Worm (Caenorhabditis elegans) whole organism, early embryonic: Measurements from ENCODE around the gene F47B10.5.

ENCODE experiments used
- B0310.2 ChIP-seq: sonication (generic microtip); optimal IDR thresholded peaks from 2 replicates; lab custom pipeline; 2016; ENCODE audit warnings: mild to moderate bottlenecking, missing genetic modification characterization, missing compliant biosample characterization
- F13C5.2 ChIP-seq: sonication (generic microtip); optimal IDR thresholded peaks from 2 replicates; lab custom pipeline; 2017; ENCODE audit warnings: mild to moderate bottlenecking, missing genetic modification characterization, inconsistent platforms, missing compliant biosample characterization
- aly-1 ChIP-seq: sonication (generic microtip); optimal IDR thresholded peaks from 2 replicates; lab custom pipeline; 2016; ENCODE audit warnings: missing genetic modification characterization, missing compliant biosample characterization
- ama-1 ChIP-seq: fragments of 150-350 bp; optimal IDR thresholded peaks from 2 replicates; lab custom pipeline; 2014
- ceh-13 ChIP-seq: fragments of 200-800 bp; sonication (Bioruptor generic); optimal IDR thresholded peaks from 2 replicates; lab custom pipeline; 2018; ENCODE audit warnings: mild to moderate bottlenecking, missing genetic modification characterization, missing compliant biosample characterization
- ets-7 ChIP-seq: sonication (generic microtip); optimal IDR thresholded peaks from 2 replicates; lab custom pipeline; 2016; ENCODE audit warnings: missing genotype, missing genetic modification characterization, missing compliant biosample characterization
- flt-1 ChIP-seq: fragments of 200-800 bp; sonication (Bioruptor generic); IDR thresholded peaks from 2 replicates; pipeline ENCODE4 v1.3.6; 2022; ENCODE audit warnings: missing genetic modification characterization, missing compliant biosample characterization
- hmbx-1 ChIP-seq: sonication (generic microtip); optimal IDR thresholded peaks from 2 replicates; lab custom pipeline; 2016; ENCODE audit warnings: mild to moderate bottlenecking, missing genetic modification characterization, missing compliant biosample characterization
- hmg-4 ChIP-seq: fragments of 200-800 bp; sonication (Bioruptor generic); optimal IDR thresholded peaks from 2 replicates; lab custom pipeline; 2018; ENCODE audit warnings: mild to moderate bottlenecking, missing genetic modification characterization, missing compliant biosample characterization
- pes-1 ChIP-seq: fragments of 200-800 bp; sonication (Bioruptor generic); IDR thresholded peaks from 2 replicates; pipeline ENCODE4 v1.3.6; 2022; ENCODE audit warnings: missing genetic modification reagents, missing genetic modification characterization, missing compliant biosample characterization
- scrt-1 ChIP-seq: fragments of 200-800 bp; sonication (Bioruptor generic); IDR thresholded peaks from 2 replicates; pipeline ENCODE4 v1.3.6; 2022; ENCODE audit warnings: missing genetic modification characterization, missing compliant biosample characterization
- sea-1 ChIP-seq: fragments of 200-800 bp; sonication (Bioruptor generic); conservative IDR thresholded peaks from 2 replicates; pipeline ENCODE4 v1.3.6; 2022; ENCODE audit warnings: missing genetic modification characterization, missing compliant biosample characterization
- tbx-11 ChIP-seq: fragments of 200-800 bp; sonication (Bioruptor generic); IDR thresholded peaks from 2 replicates; pipeline ENCODE4 v1.3.6; 2022; ENCODE audit warnings: missing genetic modification characterization, missing compliant biosample characterization
- tra-4 ChIP-seq: sonication (generic microtip); optimal IDR thresholded peaks from 2 replicates; lab custom pipeline; 2017; ENCODE audit warnings: missing genetic modification characterization, missing compliant biosample characterization

ce11 chrX:10877138-10877743 lies 13.1 kb downstream of the F47B10.5 start, which contains the start of gene pgp-6:
- TF ChIP-seq tbx-11 (GFP tag; lab: Robert Waterston, UW): no peak
- TF ChIP-seq ama-1 (lab: Kevin White, UChicago): no peak
- TF ChIP-seq tra-4 (tag; lab: Kevin White, UChicago): no peak
- no peak for TF ChIP-seq B0310.2 (tag; lab: Kevin White, UChicago)
- no peak for TF ChIP-seq hmbx-1
- TF ChIP-seq F13C5.2: no peak
- TF ChIP-seq aly-1 (tag; lab: Kevin White, UChicago): no peak
- no peak for TF ChIP-seq flt-1 (GFP tag; lab: Robert Waterston, UW)
- TF ChIP-seq ceh-13 (GFP tag; lab: Kevin White, UChicago): no peak
- TF ChIP-seq sea-1: no peak
- TF ChIP-seq pes-1 (GFP tag; lab: Robert Waterston, UW): no peak
- TF ChIP-seq ets-7: no peak
- no peak for TF ChIP-seq hmg-4 (GFP tag; lab: Kevin White, UChicago)
- TF ChIP-seq scrt-1 (GFP tag; lab: Robert Waterston, UW): no peak
